Worm (Caenorhabditis elegans) whole organism, L4/young adult: ENCODE measurements around the gene Y39B6A.10.

Experiments used
- W03F9.2 ChIP-seq: fragments of 150-350 bp; optimal IDR thresholded peaks from 2 replicates; lab custom pipeline; 2014; ENCODE audit warnings: missing biosample characterization, missing genetic modification characterization
- dao-5 ChIP-seq: sonication (generic microtip); optimal IDR thresholded peaks from 2 replicates; lab custom pipeline; 2016; ENCODE audit warnings: missing genotype, missing genetic modification characterization, moderate library complexity, missing compliant biosample characterization
- him-1 ChIP-seq: sonication (generic microtip); optimal IDR thresholded peaks from 2 replicates; lab custom pipeline; 2016; ENCODE audit warnings: missing genotype, missing genetic modification reagents, missing genetic modification characterization, missing compliant biosample characterization

ce11 chrV:19175714-19176113 lies 42.3 kb upstream of the Y39B6A.10 start:
- no peak for TF ChIP-seq him-1 (tag; lab: Kevin White, UChicago)
- no peak for TF ChIP-seq dao-5 (tag; lab: Kevin White, UChicago)
- TF ChIP-seq W03F9.2 (tag; lab: Kevin White, UChicago): no peak
